Worm (Caenorhabditis elegans): Measurements from ENCODE around the gene pxf-1.

DNA sequence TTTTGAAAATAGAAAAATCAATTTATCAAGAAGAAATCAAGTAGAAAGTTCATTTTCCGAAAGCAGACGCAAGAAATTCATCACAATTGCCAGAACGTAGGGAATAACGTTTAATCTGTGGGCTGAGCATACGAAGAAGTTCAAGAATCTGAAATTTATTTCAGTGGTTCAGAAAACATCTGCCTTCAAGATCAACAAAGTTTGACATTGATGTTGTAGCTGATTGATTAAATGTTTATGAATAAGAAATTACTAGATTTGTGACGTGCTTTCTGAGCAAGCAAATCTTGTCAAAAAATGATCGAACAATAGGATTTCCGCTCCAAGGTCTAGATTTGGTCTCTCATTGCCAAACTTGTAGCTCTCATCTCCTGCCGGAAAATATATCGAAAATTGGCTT, 32.0 kb upstream of the pxf-1 start, which contains the start of gene K04D7.6:
- no peak for TF ChIP-seq ztf-28 (GFP tag; IDR thresholded peaks at IDR 0.05)
- TF ChIP-seq fkh-3 (tag; optimal IDR thresholded peaks at IDR 0.05), result no peak
- no peak for TF ChIP-seq ama-1 (optimal IDR thresholded peaks at IDR 0.05)
- no peak for TF ChIP-seq ama-1 (GFP tag; optimal IDR thresholded peaks at IDR 0.05)
- TF ChIP-seq F57C9.4 (tag; optimal IDR thresholded peaks at IDR 0.05), result no peak

All from whole organism, young adult.